Fruit fly (Drosophila melanogaster) whole organism, pupa: Measurements from ENCODE around the gene CG1635.

ENCODE experiments used
- CG10348 ChIP-seq: fragments of 200-800 bp; sonication (Bioruptor generic); IDR thresholded peaks from 2 replicates; pipeline ENCODE4 v1.3.6; 2022; ENCODE audit warnings: missing biosample characterization, missing genetic modification characterization
- CG12605 ChIP-seq: fragments of 200-800 bp; sonication (Bioruptor generic); IDR thresholded peaks from 2 replicates; pipeline ENCODE4 v1.3.6; 2022; ENCODE audit warnings: missing biosample characterization, missing genetic modification characterization
- CG13204 ChIP-seq: fragments of 200-800 bp; sonication (Bioruptor generic); optimal IDR thresholded peaks from 2 replicates; lab custom pipeline; 2018; ENCODE audit warnings: missing biosample characterization, mild to moderate bottlenecking, missing genetic modification characterization, moderate library complexity
- CG14655 ChIP-seq: fragments of 200-800 bp; sonication (Bioruptor generic); optimal IDR thresholded peaks from 3 replicates; lab custom pipeline; 2017; ENCODE audit warnings: mild to moderate bottlenecking, missing biosample characterization, missing genetic modification reagents, missing genetic modification characterization
- CG15710 ChIP-seq: fragments of 200-800 bp; sonication (Bioruptor generic); optimal IDR thresholded peaks from 2 replicates; lab custom pipeline; 2018; ENCODE audit warnings: missing biosample characterization, mild to moderate bottlenecking, missing genetic modification characterization, moderate library complexity
- CG17806 ChIP-seq: fragments of 200-800 bp; sonication (Bioruptor generic); optimal IDR thresholded peaks from 2 replicates; lab custom pipeline; 2018; ENCODE audit warnings: missing biosample characterization, mild to moderate bottlenecking, missing genetic modification characterization, moderate library complexity
- CG32121 ChIP-seq: fragments of 200-800 bp; sonication (Bioruptor generic); IDR thresholded peaks from 2 replicates; pipeline ENCODE4 v1.3.6; 2022; ENCODE audit warnings: missing biosample characterization, missing genetic modification characterization
- CG34367 ChIP-seq: fragments of 200-800 bp; sonication (Bioruptor generic); optimal IDR thresholded peaks from 2 replicates; lab custom pipeline; 2018; ENCODE audit warnings: missing biosample characterization, mild to moderate bottlenecking, missing genetic modification characterization
- CG4496 ChIP-seq: fragments of 200-800 bp; sonication (Bioruptor generic); IDR thresholded peaks from 3 replicates; pipeline ENCODE4 v1.3.6; 2022; ENCODE audit warnings: missing biosample characterization, missing genetic modification characterization
- CG8159 ChIP-seq: fragments of 200-800 bp; sonication (Bioruptor generic); optimal IDR thresholded peaks from 3 replicates; lab custom pipeline; 2018; ENCODE audit warnings: missing biosample characterization, mild to moderate bottlenecking, missing genetic modification characterization, moderate library complexity
- CG8301 ChIP-seq: fragments of 200-800 bp; sonication (Bioruptor generic); optimal IDR thresholded peaks from 2 replicates; lab custom pipeline; 2018; ENCODE audit warnings: missing biosample characterization, mild to moderate bottlenecking, missing genetic modification characterization
- CG9948 ChIP-seq: fragments of 200-800 bp; sonication (Bioruptor generic); optimal IDR thresholded peaks from 2 replicates; lab custom pipeline; 2018; ENCODE audit warnings: missing biosample characterization, mild to moderate bottlenecking, missing genetic modification characterization, moderate library complexity
- D1 ChIP-seq: fragments of 200-800 bp; sonication (Bioruptor generic); optimal IDR thresholded peaks from 2 replicates; lab custom pipeline; 2018; ENCODE audit warnings: missing biosample characterization, mild to moderate bottlenecking, missing genetic modification characterization, moderate library complexity
- EcR ChIP-seq: fragments of 200-800 bp; sonication (Bioruptor generic); optimal IDR thresholded peaks from 3 replicates; lab custom pipeline; 2019; ENCODE audit warnings: missing biosample characterization, missing genetic modification characterization, mild to moderate bottlenecking, moderate library complexity, missing genetic modification reagents
- Ets98B ChIP-seq: fragments of 200-800 bp; sonication (Bioruptor generic); IDR thresholded peaks from 2 replicates; pipeline ENCODE4 v1.3.6; 2022; ENCODE audit warnings: missing biosample characterization, missing genetic modification characterization
- Pif1A ChIP-seq: fragments of 200-800 bp; sonication (Bioruptor generic); optimal IDR thresholded peaks from 3 replicates; lab custom pipeline; 2016; ENCODE audit warnings: missing biosample characterization, missing genetic modification characterization
- Pif1B ChIP-seq: fragments of 200-800 bp; sonication (Bioruptor generic); optimal IDR thresholded peaks from 3 replicates; lab custom pipeline; 2016; ENCODE audit warnings: missing biosample characterization, missing genetic modification characterization
- Snoo ChIP-seq: fragments of 200-800 bp; sonication (Bioruptor generic); optimal IDR thresholded peaks from 3 replicates; lab custom pipeline; 2017; ENCODE audit warnings: missing biosample characterization, mild to moderate bottlenecking, missing genetic modification characterization, inconsistent platforms
- fd96Ca ChIP-seq: fragments of 200-800 bp; sonication (Bioruptor generic); IDR thresholded peaks from 3 replicates; pipeline ENCODE4 v1.3.6; 2022; ENCODE audit warnings: missing biosample characterization, missing genetic modification characterization
- gl ChIP-seq: fragments of 200-800 bp; sonication (Bioruptor generic); optimal IDR thresholded peaks from 2 replicates; lab custom pipeline; 2018; ENCODE audit warnings: missing biosample characterization, mild to moderate bottlenecking, missing genetic modification characterization
- rn ChIP-seq: fragments of 200-800 bp; sonication (Bioruptor generic); IDR thresholded peaks from 2 replicates; pipeline ENCODE4 v1.3.6; 2022; ENCODE audit warnings: missing biosample characterization, missing genetic modification characterization

The CG1635 gene

dm6 chr3R:31559781-31560180, 28.7 kb upstream of the CG1635 start:
- peak; percentile 98 for TF ChIP-seq EcR (GFP tag; lab: Kevin White, UChicago)
- no peak for TF ChIP-seq CG8301 (tag; lab: Kevin White, UChicago)
- TF ChIP-seq CG10348 (GFP tag; lab: Robert Waterston, UW): no peak

dm6 chr3R:31564164-31564563, 24.3 kb upstream of the CG1635 start:
- TF ChIP-seq Pif1A (GFP tag; lab: Kevin White, UChicago) (no peak), Pif1B (GFP tag; lab: Kevin White, UChicago) (no peak), CG17806 (tag; lab: Kevin White, UChicago) (no peak), CG10348 (GFP tag; lab: Robert Waterston, UW) (no peak), rn (GFP tag; lab: Robert Waterston, UW) (no peak), CG8301 (tag; lab: Kevin White, UChicago) (no peak), CG4496 (GFP tag; lab: Robert Waterston, UW) (no peak), CG9948 (tag; lab: Kevin White, UChicago) (no peak), CG14655 (GFP tag; lab: Kevin White, UChicago) (no peak), Snoo (no peak)

dm6 chr3R:31564588-31564987, 23.9 kb upstream of the CG1635 start:
- no peak for TF ChIP-seq CG12605 (GFP tag; lab: Robert Waterston, UW)
- TF ChIP-seq EcR (GFP tag; lab: Kevin White, UChicago): peak; percentile 70

DNA sequence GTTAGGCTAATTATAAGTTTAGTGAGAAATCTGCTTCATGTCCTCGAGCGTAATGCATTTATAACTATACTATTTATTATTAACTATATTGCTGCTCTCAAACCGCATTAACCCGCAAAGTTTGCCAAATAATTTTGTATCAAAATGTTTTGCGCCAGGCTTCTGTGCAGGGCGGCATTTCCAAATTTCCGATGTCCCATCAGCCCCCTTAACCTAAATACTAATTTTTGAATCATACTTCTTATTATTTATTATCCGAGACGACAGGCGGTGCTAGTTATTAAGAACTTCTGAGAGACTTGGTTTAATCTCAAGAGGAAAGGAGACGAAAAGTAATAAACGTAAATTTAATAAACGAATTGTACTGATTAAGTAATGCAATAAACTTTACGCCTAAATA, 22.7 kb upstream of the CG1635 start:
- TF ChIP-seq CG4496 (GFP tag; lab: Robert Waterston, UW): no peak
- no peak for TF ChIP-seq D1 (tag; lab: Kevin White, UChicago)
- TF ChIP-seq Pif1B (GFP tag; lab: Kevin White, UChicago): no peak
- TF ChIP-seq EcR (GFP tag; lab: Kevin White, UChicago): no peak
- TF ChIP-seq Ets98B (GFP tag; lab: Robert Waterston, UW): no peak
- no peak for TF ChIP-seq rn (GFP tag; lab: Robert Waterston, UW)
- no peak for TF ChIP-seq CG14655 (GFP tag; lab: Kevin White, UChicago)
- TF ChIP-seq CG13204 (GFP tag; lab: Kevin White, UChicago): no peak
- no peak for TF ChIP-seq CG9948 (tag; lab: Kevin White, UChicago)

dm6 chr3R:31566738-31567137, 21.7 kb upstream of the CG1635 start:
- TF ChIP-seq D1 (tag; lab: Kevin White, UChicago): no peak
- peak; percentile 83 for TF ChIP-seq Pif1B (GFP tag; lab: Kevin White, UChicago)
- TF ChIP-seq CG17806 (tag; lab: Kevin White, UChicago): peak; percentile 80
- peak; percentile 85 for TF ChIP-seq CG14655 (GFP tag; lab: Kevin White, UChicago)
- peak; percentile 79 for TF ChIP-seq CG9948 (tag; lab: Kevin White, UChicago)
- no peak for TF ChIP-seq Snoo
- TF ChIP-seq fd96Ca (GFP tag; lab: Robert Waterston, UW): peak; percentile 89
- TF ChIP-seq CG8159 (tag; lab: Kevin White, UChicago): peak; percentile 76
- peak; percentile 67 for TF ChIP-seq gl (tag; lab: Kevin White, UChicago)
- peak; percentile 71 for TF ChIP-seq CG34367 (tag; lab: Kevin White, UChicago)
- TF ChIP-seq CG13204 (GFP tag; lab: Kevin White, UChicago): peak; percentile 68
- peak; percentile 83 for TF ChIP-seq CG8301 (tag; lab: Kevin White, UChicago)
- peak; percentile 84 for TF ChIP-seq Ets98B (GFP tag; lab: Robert Waterston, UW)
- TF ChIP-seq EcR (GFP tag; lab: Kevin White, UChicago): no peak
- peak; percentile 71; the same call in 1 of the 2 replicates for TF ChIP-seq CG32121 (GFP tag; lab: Robert Waterston, UW)
- peak; percentile 72 for TF ChIP-seq CG12605 (GFP tag; lab: Robert Waterston, UW)
- no peak for TF ChIP-seq CG10348 (GFP tag; lab: Robert Waterston, UW)
- peak; percentile 70 for TF ChIP-seq rn (GFP tag; lab: Robert Waterston, UW)
- TF ChIP-seq Pif1A (GFP tag; lab: Kevin White, UChicago): peak; percentile 84
- TF ChIP-seq CG4496 (GFP tag; lab: Robert Waterston, UW): peak; percentile 84
- peak; percentile 82 for TF ChIP-seq CG15710 (tag; lab: Kevin White, UChicago)

DNA sequence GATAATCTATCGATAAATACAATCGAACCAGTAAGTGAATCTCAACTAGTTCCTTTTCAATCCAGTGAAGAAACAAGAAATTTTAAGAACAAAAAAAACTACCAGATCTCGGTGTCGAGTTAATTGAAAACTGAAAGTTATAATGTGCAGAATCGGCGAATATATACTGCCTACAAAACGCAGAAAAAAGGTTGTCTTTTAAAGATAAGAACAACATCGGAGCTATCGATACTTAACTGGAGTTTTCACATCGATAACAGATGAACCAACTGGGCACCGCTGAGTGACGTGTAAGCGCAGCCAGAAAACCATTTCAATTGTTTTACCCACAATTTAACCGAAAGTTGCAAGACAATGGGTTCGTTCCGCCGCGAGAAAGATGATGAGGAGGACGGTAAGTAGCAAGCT, 16.6 kb upstream of the CG1635 start, which contains the start of gene gammaCOP:
Gene gammaCOP, plus strand, starts transcription at position 259 of the 408 bp plus-strand sequence.
- no peak for TF ChIP-seq CG13204 (GFP tag; lab: Kevin White, UChicago)
- no peak for TF ChIP-seq gl (tag; lab: Kevin White, UChicago)
- no peak for TF ChIP-seq fd96Ca (GFP tag; lab: Robert Waterston, UW)
- no peak for TF ChIP-seq CG34367 (tag; lab: Kevin White, UChicago)
- no peak for TF ChIP-seq D1 (tag; lab: Kevin White, UChicago)
- no peak for TF ChIP-seq Pif1A (GFP tag; lab: Kevin White, UChicago)
- TF ChIP-seq CG17806 (tag; lab: Kevin White, UChicago): no peak
- TF ChIP-seq CG9948 (tag; lab: Kevin White, UChicago): no peak
- TF ChIP-seq Pif1B (GFP tag; lab: Kevin White, UChicago): no peak
- TF ChIP-seq CG8159 (tag; lab: Kevin White, UChicago): no peak
